Worm (Caenorhabditis elegans) whole organism, L1 larva: ENCODE measurements around the gene C27A7.9.

Experiments used
- C04F5.9 ChIP-seq: sonication (generic microtip); optimal IDR thresholded peaks from 2 replicates; lab custom pipeline; 2016; ENCODE audit warnings: missing genetic modification characterization, missing compliant biosample characterization
- aly-2 ChIP-seq: fragments of 150-350 bp; optimal IDR thresholded peaks from 2 replicates; lab custom pipeline; 2014; ENCODE audit warnings: missing biosample characterization, missing genetic modification characterization
- ceh-63 ChIP-seq: fragments of 200-800 bp; sonication (Bioruptor generic); optimal IDR thresholded peaks from 2 replicates; lab custom pipeline; 2018; ENCODE audit warnings: mild to moderate bottlenecking, missing genetic modification characterization, missing compliant biosample characterization
- ceh-82 ChIP-seq, 3 experiments: fragments of 150-350 bp in 1 of 3; sonication (generic microtip) in 2 of 3; optimal IDR thresholded peaks; 2 replicates each; lab custom pipeline; 2014 to 2017; ENCODE audit warnings: missing biosample characterization in 3 of 3, missing genetic modification characterization in 3 of 3
- ceh-88 ChIP-seq: fragments of 200-800 bp; sonication (Bioruptor generic); IDR thresholded peaks from 2 replicates; pipeline ENCODE4 v1.3.6; 2022; ENCODE audit warnings: missing genetic modification characterization, missing compliant biosample characterization
- ceh-90 ChIP-seq: sonication (generic microtip); optimal IDR thresholded peaks from 2 replicates; lab custom pipeline; 2016; ENCODE audit warnings: missing genetic modification characterization, missing compliant biosample characterization
- ces-1 ChIP-seq: fragments of 150-350 bp; optimal IDR thresholded peaks from 2 replicates; lab custom pipeline; 2014; ENCODE audit warnings: missing biosample characterization, missing genetic modification reagents, missing genetic modification characterization
- efl-1 ChIP-seq, 4 experiments: fragments of 150-350 bp; optimal IDR thresholded peaks in 3 of 4; peaks in 1 of 4; 1 replicate in 1 of 4; 2 replicates in 3 of 4; lab custom pipeline; 2014; ENCODE audit warnings: missing biosample characterization in 2 of 4, missing genetic modification characterization in 2 of 4, missing genetic modification reagents in 2 of 4
- efl-3 ChIP-seq: fragments of 200-800 bp; sonication (Bioruptor generic); optimal IDR thresholded peaks from 2 replicates; lab custom pipeline; 2018; ENCODE audit warnings: mild to moderate bottlenecking, missing genetic modification characterization, missing compliant biosample characterization
- egl-13 ChIP-seq: sonication (generic microtip); optimal IDR thresholded peaks from 2 replicates; lab custom pipeline; 2016; ENCODE audit warnings: missing genotype, missing genetic modification reagents, missing genetic modification characterization, missing compliant biosample characterization
- elt-2 ChIP-seq: sonication (generic microtip); optimal IDR thresholded peaks from 2 replicates; lab custom pipeline; 2016; ENCODE audit warnings: missing genetic modification characterization, mild to moderate bottlenecking, inconsistent platforms, missing compliant biosample characterization, missing genetic modification reagents
- ets-5 ChIP-seq: fragments of 200-800 bp; sonication (Bioruptor generic); IDR thresholded peaks from 2 replicates; pipeline ENCODE4 v1.3.6; 2022; ENCODE audit warnings: missing genetic modification characterization, missing compliant biosample characterization
- fkh-8 ChIP-seq: sonication (generic microtip); optimal IDR thresholded peaks from 2 replicates; lab custom pipeline; 2016; ENCODE audit warnings: mild to moderate bottlenecking, missing genetic modification characterization, missing compliant biosample characterization
- hlh-4 ChIP-seq: sonication (generic microtip); optimal IDR thresholded peaks from 2 replicates; lab custom pipeline; 2016; ENCODE audit warnings: mild to moderate bottlenecking, missing genetic modification characterization, missing compliant biosample characterization
- lin-13 ChIP-seq: fragments of 150-350 bp; optimal IDR thresholded peaks from 2 replicates; lab custom pipeline; 2014; ENCODE audit warnings: missing biosample characterization, missing genetic modification reagents, missing genetic modification characterization
- lin-14 ChIP-seq: fragments of 200-800 bp; sonication (Bioruptor generic); optimal IDR thresholded peaks from 2 replicates; lab custom pipeline; 2018; ENCODE audit warnings: mild to moderate bottlenecking, missing genetic modification characterization, moderate library complexity, missing compliant biosample characterization
- lin-15B ChIP-seq: fragments of 150-350 bp; sonication (generic microtip); optimal IDR thresholded peaks from 3 replicates; lab custom pipeline; 2014; ENCODE audit warnings: missing biosample characterization, missing genetic modification characterization
- lsy-2 ChIP-seq, 2 experiments: fragments of 150-350 bp; optimal IDR thresholded peaks; 2 replicates each; lab custom pipeline; 2014; ENCODE audit warnings: missing biosample characterization in 2 of 2, missing genetic modification characterization in 2 of 2
- mab-9 ChIP-seq: fragments of 200-800 bp; sonication (Bioruptor generic); IDR thresholded peaks from 2 replicates; pipeline ENCODE4 v1.3.6; 2022; ENCODE audit warnings: missing genetic modification reagents, missing genetic modification characterization, missing compliant biosample characterization
- mef-2 ChIP-seq: fragments of 150-350 bp; optimal IDR thresholded peaks from 2 replicates; lab custom pipeline; 2014; ENCODE audit warnings: missing biosample characterization, missing genetic modification characterization
- mep-1 ChIP-seq: fragments of 150-350 bp; optimal IDR thresholded peaks from 2 replicates; lab custom pipeline; 2014; ENCODE audit warnings: missing biosample characterization, missing genetic modification characterization
- nhr-11 ChIP-seq: fragments of 150-350 bp; optimal IDR thresholded peaks from 2 replicates; lab custom pipeline; 2014; ENCODE audit warnings: missing biosample characterization, missing genetic modification characterization
- nhr-19 ChIP-seq: fragments of 200-800 bp; sonication (Bioruptor generic); conservative IDR thresholded peaks from 2 replicates; pipeline ENCODE4 v1.3.6; 2022; ENCODE audit warnings: missing genetic modification characterization, missing compliant biosample characterization
- nhr-20 ChIP-seq: sonication (generic microtip); optimal IDR thresholded peaks from 2 replicates; lab custom pipeline; 2016; ENCODE audit warnings: mild to moderate bottlenecking, missing genetic modification characterization, missing compliant biosample characterization
- nhr-237 ChIP-seq: fragments of 150-350 bp; optimal IDR thresholded peaks from 2 replicates; lab custom pipeline; 2014; ENCODE audit warnings: missing biosample characterization, missing genetic modification characterization
- nhr-28 ChIP-seq: fragments of 150-350 bp; optimal IDR thresholded peaks from 2 replicates; lab custom pipeline; 2014; ENCODE audit warnings: missing biosample characterization, missing genetic modification characterization
- nhr-47 ChIP-seq: sonication (generic microtip); optimal IDR thresholded peaks from 2 replicates; lab custom pipeline; 2016; ENCODE audit warnings: mild to moderate bottlenecking, missing genetic modification characterization, moderate library complexity, missing compliant biosample characterization
- nhr-71 ChIP-seq: sonication (generic microtip); optimal IDR thresholded peaks from 2 replicates; lab custom pipeline; 2016; ENCODE audit warnings: mild to moderate bottlenecking, missing genetic modification characterization, moderate library complexity, missing compliant biosample characterization
- nhr-76 ChIP-seq: sonication (generic microtip); optimal IDR thresholded peaks from 2 replicates; lab custom pipeline; 2017; ENCODE audit warnings: missing biosample characterization, missing genetic modification characterization
- nhr-77 ChIP-seq: fragments of 150-350 bp; optimal IDR thresholded peaks from 2 replicates; lab custom pipeline; 2014; ENCODE audit warnings: missing biosample characterization, missing genetic modification characterization
- nhr-84 ChIP-seq: sonication (generic microtip); optimal IDR thresholded peaks from 2 replicates; lab custom pipeline; 2017; ENCODE audit warnings: missing biosample characterization, missing genetic modification characterization
- nhr-85 ChIP-seq: sonication (generic microtip); peaks from one replicate; lab custom pipeline; 2016; ENCODE audit warnings: missing genetic modification characterization, inconsistent platforms, missing compliant biosample characterization
- pax-3 ChIP-seq: fragments of 200-800 bp; sonication (Bioruptor generic); optimal IDR thresholded peaks from 2 replicates; lab custom pipeline; 2018; ENCODE audit warnings: mild to moderate bottlenecking, missing genetic modification characterization, moderate library complexity, missing compliant biosample characterization
- pqm-1 ChIP-seq: sonication (generic microtip); optimal IDR thresholded peaks from 3 replicates; lab custom pipeline; 2017; ENCODE audit warnings: missing biosample characterization, missing genetic modification characterization
- snu-23 ChIP-seq: sonication (generic microtip); optimal IDR thresholded peaks from 2 replicates; lab custom pipeline; 2016; ENCODE audit warnings: missing genetic modification characterization, missing compliant biosample characterization
- sox-4 ChIP-seq: sonication (generic microtip); optimal IDR thresholded peaks from 2 replicates; lab custom pipeline; 2016; ENCODE audit warnings: missing genetic modification characterization, missing compliant biosample characterization
- sup-37 ChIP-seq: fragments of 200-800 bp; sonication (Bioruptor generic); optimal IDR thresholded peaks from 2 replicates; lab custom pipeline; 2018; ENCODE audit warnings: mild to moderate bottlenecking, missing genetic modification characterization, missing compliant biosample characterization
- swsn-7 ChIP-seq: sonication (generic microtip); optimal IDR thresholded peaks from 2 replicates; lab custom pipeline; 2016; ENCODE audit warnings: missing genetic modification characterization, missing compliant biosample characterization
- unc-62 ChIP-seq: fragments of 150-350 bp; optimal IDR thresholded peaks from 2 replicates; lab custom pipeline; 2014; ENCODE audit warnings: missing biosample characterization, missing genetic modification reagents, missing genetic modification characterization
- unc-86 ChIP-seq: sonication (generic microtip); optimal IDR thresholded peaks from 2 replicates; lab custom pipeline; 2016; ENCODE audit warnings: missing genetic modification characterization, missing compliant biosample characterization
- unc-98 ChIP-seq: fragments of 200-800 bp; sonication (Bioruptor generic); IDR thresholded peaks from 2 replicates; pipeline ENCODE4 v1.3.6; 2022; ENCODE audit warnings: missing genetic modification characterization, missing compliant biosample characterization
- vab-15 ChIP-seq: sonication (generic microtip); optimal IDR thresholded peaks from 2 replicates; lab custom pipeline; 2017; ENCODE audit warnings: missing genotype, mild to moderate bottlenecking, missing genetic modification characterization, missing compliant biosample characterization
- ztf-11 ChIP-seq, 2 experiments: sonication (generic microtip); optimal IDR thresholded peaks; 2 replicates each; lab custom pipeline; 2016 to 2017; ENCODE audit warnings: missing genetic modification characterization in 2 of 2, missing biosample characterization in 1 of 2, missing compliant biosample characterization in 1 of 2

Gene C27A7.9

ce11 chrV:12117567-12118053 is 36.8 kb downstream of the C27A7.9 start, which contains the start of gene C13C4.8:
TSS of gene C13C4.8 (plus strand) at chrV:12118003.
- TF ChIP-seq unc-98 (GFP tag; lab: Robert Waterston, UW) (no peak), nhr-85 (no peak), ceh-82 (tag; optimal IDR thresholded peaks at IDR 0.05; lab: Kevin White, UChicago) (no peak), nhr-76 (tag; lab: Kevin White, UChicago) (no peak), lin-15B (no peak), elt-2 (tag; lab: Kevin White, UChicago) (no peak), ces-1 (no peak), ceh-88 (no peak), ceh-90 (tag; lab: Kevin White, UChicago) (no peak), pqm-1 (tag; lab: Kevin White, UChicago) (no peak)

DNA sequence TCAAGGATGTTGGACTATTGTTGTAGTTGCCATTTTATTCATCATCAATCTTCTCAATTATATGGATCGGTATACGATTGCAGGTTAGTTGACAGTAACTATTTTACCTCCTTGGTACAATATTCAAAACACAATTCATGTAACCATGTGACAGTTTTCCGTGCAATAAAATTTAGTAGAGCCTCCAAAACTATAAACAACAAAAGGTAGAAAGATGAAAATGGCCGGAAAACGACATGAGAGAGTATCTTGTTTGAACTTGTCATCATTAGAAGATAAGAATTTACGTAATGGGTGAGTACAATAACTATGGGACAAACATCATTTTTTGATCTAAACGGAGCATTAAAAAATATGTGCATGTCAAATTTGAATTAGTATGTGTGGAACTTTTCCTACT is 39.3 kb downstream of the C27A7.9 start:
- TF ChIP-seq elt-2 (tag; lab: Kevin White, UChicago) (peak; percentile 1), nhr-20 (tag; lab: Kevin White, UChicago) (peak; percentile 6), pax-3 (tag; lab: Kevin White, UChicago) (no peak), egl-13 (tag; lab: Kevin White, UChicago) (no peak), nhr-71 (tag; lab: Kevin White, UChicago) (peak; percentile 7), nhr-47 (tag; lab: Kevin White, UChicago) (no peak)

ce11 chrV:12114693-12115092 is 39.8 kb downstream of the C27A7.9 start, which contains the start of gene spin-1:
TSS of gene spin-1 (plus strand) at chrV:12114993.
- TF ChIP-seq ceh-88 = no peak
- TF ChIP-seq aly-2 = no peak
- TF ChIP-seq snu-23 (GFP tag; lab: Kevin White, UChicago) = no peak
- TF ChIP-seq pqm-1 (tag; lab: Kevin White, UChicago) = no peak
- TF ChIP-seq lin-13 (GFP tag; lab: Kevin White, UChicago) = no peak
- no peak for TF ChIP-seq unc-98 (GFP tag; lab: Robert Waterston, UW)
- TF ChIP-seq mab-9 (GFP tag; lab: Robert Waterston, UW) = no peak
- no peak for TF ChIP-seq unc-62 (GFP tag; lab: Kevin White, UChicago)
- TF ChIP-seq C04F5.9 (tag; lab: Kevin White, UChicago) = no peak
- no peak for TF ChIP-seq fkh-8 (tag; lab: Kevin White, UChicago)
- no peak for TF ChIP-seq mep-1

DNA sequence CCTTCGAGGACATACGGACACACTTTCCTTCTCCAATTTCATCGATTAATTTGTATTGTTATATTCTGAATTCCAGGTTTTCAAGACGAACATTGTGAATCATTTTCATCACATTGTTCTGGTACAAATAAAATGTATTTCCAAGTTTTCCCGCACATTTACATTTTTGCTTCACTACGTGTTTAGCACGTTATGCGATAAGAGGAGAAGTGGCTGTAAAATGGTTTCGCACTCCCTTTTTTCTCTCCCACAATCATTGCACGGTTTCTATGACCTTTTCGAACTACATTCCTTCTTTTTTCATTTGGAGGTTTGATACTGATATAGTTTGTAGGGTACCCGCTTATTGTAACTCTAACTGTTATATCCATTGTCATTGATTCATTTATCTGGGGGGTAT is 40.7 kb downstream of the C27A7.9 start:
- TF ChIP-seq lin-14 (GFP tag; lab: Kevin White, UChicago) = peak; percentile 27
- TF ChIP-seq nhr-85 = peak; percentile 28
- TF ChIP-seq ceh-90 (tag; lab: Kevin White, UChicago) = no peak
- peak; percentile 11 for TF ChIP-seq elt-2 (tag; lab: Kevin White, UChicago)
- no peak for TF ChIP-seq nhr-84 (tag; lab: Kevin White, UChicago)
- no peak for TF ChIP-seq sox-4 (tag; lab: Kevin White, UChicago)
- no peak for TF ChIP-seq swsn-7 (tag; lab: Kevin White, UChicago)

ce11 chrV:12111452-12111851 is 43.0 kb downstream of the C27A7.9 start, which contains the start of gene lhpp-1:
TSS of gene lhpp-1 (minus strand) at chrV:12111805.
- TF ChIP-seq egl-13 (tag; lab: Kevin White, UChicago) (no peak), ztf-11 (tag; optimal IDR thresholded peaks at IDR 0.05; lab: Kevin White, UChicago) (no peak), unc-86 (tag; lab: Kevin White, UChicago) (no peak), snu-23 (GFP tag; lab: Kevin White, UChicago) (peak; percentile 6), hlh-4 (tag; lab: Kevin White, UChicago) (no peak), sup-37 (GFP tag; lab: Kevin White, UChicago) (no peak), ets-5 (GFP tag; lab: Robert Waterston, UW) (no peak), nhr-76 (tag; lab: Kevin White, UChicago) (no peak), vab-15 (tag; lab: Kevin White, UChicago) (no peak), nhr-11 (tag; lab: Kevin White, UChicago) (no peak), nhr-237 (tag; lab: Kevin White, UChicago) (no peak), ceh-88 (no peak), lin-14 (GFP tag; lab: Kevin White, UChicago) (peak; percentile 5), mef-2 (tag; lab: Kevin White, UChicago) (no peak), pqm-1 (tag; lab: Kevin White, UChicago) (no peak), nhr-77 (tag; lab: Kevin White, UChicago) (no peak), ceh-63 (GFP tag; lab: Kevin White, UChicago) (no peak), efl-1 (optimal IDR thresholded peaks at IDR 0.05; lab: Kevin White, UChicago) (peak in 1 of 2 experiments; percentile 30), efl-1 (GFP tag; optimal IDR thresholded peaks at IDR 0.05 in 1 of 2; lab: Kevin White, UChicago) (peak; percentile 34 to 93), unc-62 (GFP tag; lab: Kevin White, UChicago) (no peak), swsn-7 (tag; lab: Kevin White, UChicago) (no peak), nhr-20 (tag; lab: Kevin White, UChicago) (no peak), efl-3 (GFP tag; lab: Kevin White, UChicago) (no peak), ceh-82 (tag; optimal IDR thresholded peaks at IDR 0.05; lab: Kevin White, UChicago) (no peak), lsy-2 (tag; optimal IDR thresholded peaks at IDR 0.05; lab: Kevin White, UChicago) (peak in 1 of 2 experiments; percentile 20), nhr-19 (GFP tag; lab: Robert Waterston, UW) (no peak), ces-1 (no peak), nhr-28 (tag; lab: Kevin White, UChicago) (no peak)
